Worm (Caenorhabditis elegans) whole organism, early embryonic: Measurements from ENCODE around the gene glb-21.
A peak's percentile ranks its signal among the peaks of the same experiment; 100 is the strongest.

Source experiments
- B0310.2 ChIP-seq: sonication (generic microtip); optimal IDR thresholded peaks from 2 replicates; lab custom pipeline; 2016; ENCODE audit warnings: mild to moderate bottlenecking, missing genetic modification characterization, missing compliant biosample characterization
- F13C5.2 ChIP-seq: sonication (generic microtip); optimal IDR thresholded peaks from 2 replicates; lab custom pipeline; 2017; ENCODE audit warnings: mild to moderate bottlenecking, missing genetic modification characterization, inconsistent platforms, missing compliant biosample characterization
- aly-1 ChIP-seq: sonication (generic microtip); optimal IDR thresholded peaks from 2 replicates; lab custom pipeline; 2016; ENCODE audit warnings: missing genetic modification characterization, missing compliant biosample characterization
- ama-1 ChIP-seq: fragments of 150-350 bp; optimal IDR thresholded peaks from 2 replicates; lab custom pipeline; 2014
- ceh-13 ChIP-seq: fragments of 200-800 bp; sonication (Bioruptor generic); optimal IDR thresholded peaks from 2 replicates; lab custom pipeline; 2018; ENCODE audit warnings: mild to moderate bottlenecking, missing genetic modification characterization, missing compliant biosample characterization
- ceh-36 ChIP-seq: sonication (generic microtip); optimal IDR thresholded peaks from 2 replicates; lab custom pipeline; 2016; ENCODE audit warnings: missing genetic modification characterization, inconsistent platforms, missing compliant biosample characterization
- ets-7 ChIP-seq: sonication (generic microtip); optimal IDR thresholded peaks from 2 replicates; lab custom pipeline; 2016; ENCODE audit warnings: missing genotype, missing genetic modification characterization, missing compliant biosample characterization
- flt-1 ChIP-seq: fragments of 200-800 bp; sonication (Bioruptor generic); IDR thresholded peaks from 2 replicates; pipeline ENCODE4 v1.3.6; 2022; ENCODE audit warnings: missing genetic modification characterization, missing compliant biosample characterization
- hmbx-1 ChIP-seq: sonication (generic microtip); optimal IDR thresholded peaks from 2 replicates; lab custom pipeline; 2016; ENCODE audit warnings: mild to moderate bottlenecking, missing genetic modification characterization, missing compliant biosample characterization
- hmg-4 ChIP-seq: fragments of 200-800 bp; sonication (Bioruptor generic); optimal IDR thresholded peaks from 2 replicates; lab custom pipeline; 2018; ENCODE audit warnings: mild to moderate bottlenecking, missing genetic modification characterization, missing compliant biosample characterization
- hnd-1 ChIP-seq: sonication (generic microtip); optimal IDR thresholded peaks from 2 replicates; lab custom pipeline; 2016; ENCODE audit warnings: missing genetic modification characterization, missing compliant biosample characterization
- pes-1 ChIP-seq: fragments of 200-800 bp; sonication (Bioruptor generic); IDR thresholded peaks from 2 replicates; pipeline ENCODE4 v1.3.6; 2022; ENCODE audit warnings: missing genetic modification reagents, missing genetic modification characterization, missing compliant biosample characterization
- scrt-1 ChIP-seq: fragments of 200-800 bp; sonication (Bioruptor generic); IDR thresholded peaks from 2 replicates; pipeline ENCODE4 v1.3.6; 2022; ENCODE audit warnings: missing genetic modification characterization, missing compliant biosample characterization
- sea-1 ChIP-seq: fragments of 200-800 bp; sonication (Bioruptor generic); conservative IDR thresholded peaks from 2 replicates; pipeline ENCODE4 v1.3.6; 2022; ENCODE audit warnings: missing genetic modification characterization, missing compliant biosample characterization
- tbx-11 ChIP-seq: fragments of 200-800 bp; sonication (Bioruptor generic); IDR thresholded peaks from 2 replicates; pipeline ENCODE4 v1.3.6; 2022; ENCODE audit warnings: missing genetic modification characterization, missing compliant biosample characterization
- tbx-37 ChIP-seq: fragments of 200-800 bp; sonication (Bioruptor generic); conservative IDR thresholded peaks from 2 replicates; pipeline ENCODE4 v1.3.6; 2022; ENCODE audit warnings: missing genetic modification reagents, missing genetic modification characterization, missing compliant biosample characterization
- tra-4 ChIP-seq: sonication (generic microtip); optimal IDR thresholded peaks from 2 replicates; lab custom pipeline; 2017; ENCODE audit warnings: missing genetic modification characterization, missing compliant biosample characterization

Gene glb-21

ce11 chrIV:10737011-10737553, 25.5 kb upstream of the glb-21 start, which contains the start of gene grl-21:
Gene grl-21, plus strand, starts transcription at chrIV:10737474.
- peak; percentile 41 for TF ChIP-seq ama-1
- no peak for TF ChIP-seq ceh-13 (GFP tag; lab: Kevin White, UChicago)

DNA sequence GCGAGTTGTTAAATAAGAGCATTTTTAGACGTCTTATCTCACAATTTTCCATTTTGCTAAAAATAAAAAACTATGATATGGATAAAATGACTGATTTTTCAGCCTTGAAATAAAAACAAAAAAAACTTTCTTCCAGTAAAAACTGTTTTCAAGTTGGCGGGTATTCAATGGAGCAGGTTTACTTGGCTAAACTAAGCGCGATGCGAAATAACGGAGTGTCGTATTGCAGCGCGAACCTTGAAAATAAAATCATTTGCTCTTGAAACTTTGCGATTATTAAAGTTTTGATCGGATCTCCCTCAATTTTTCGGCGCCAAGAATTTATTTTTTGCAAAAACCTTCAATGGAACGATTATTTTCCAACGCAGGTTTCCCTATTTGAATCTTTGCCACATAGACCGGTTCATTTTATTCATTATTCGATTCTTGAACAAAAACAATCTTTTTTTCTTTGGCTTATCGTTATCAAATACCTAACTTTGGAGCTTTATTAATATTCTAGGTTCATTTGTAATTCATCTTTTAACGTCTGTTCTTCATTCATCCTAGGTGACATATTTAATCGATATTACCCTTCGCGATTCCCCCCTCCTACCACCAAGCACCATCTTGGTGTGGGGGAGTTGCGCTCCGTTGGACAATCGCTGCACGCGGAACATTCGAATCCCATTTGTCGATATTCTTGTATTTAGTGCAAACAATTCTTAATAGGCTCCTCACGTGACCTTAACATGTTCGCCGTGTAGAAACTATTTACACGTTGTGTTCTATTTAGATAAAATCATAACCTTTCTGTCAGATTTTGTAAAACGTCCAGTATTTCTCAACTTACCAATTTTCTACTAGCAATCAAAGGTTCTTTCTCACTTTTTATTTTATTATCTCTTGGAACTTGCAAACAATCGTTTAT, 23.2 kb upstream of the glb-21 start, which contains the start of the genes orc-5 and cyb-1:
TSS of gene orc-5 (minus strand) at position 62 of the 910 bp plus-strand sequence.
TSS of gene cyb-1 (plus strand) at position 690 of the 910 bp plus-strand sequence.
- no peak for TF ChIP-seq hnd-1 (tag; lab: Kevin White, UChicago)
- TF ChIP-seq tbx-37 = no peak
- no peak for TF ChIP-seq scrt-1
- TF ChIP-seq B0310.2 (tag; lab: Kevin White, UChicago) = no peak
- TF ChIP-seq hmbx-1 = no peak
- no peak for TF ChIP-seq hmg-4
- TF ChIP-seq F13C5.2 (tag; lab: Kevin White, UChicago) = no peak
- no peak for TF ChIP-seq pes-1 (GFP tag; lab: Robert Waterston, UW)
- no peak for TF ChIP-seq tbx-11 (GFP tag; lab: Robert Waterston, UW)
- no peak for TF ChIP-seq ama-1
- TF ChIP-seq aly-1 (tag; lab: Kevin White, UChicago) = no peak
- TF ChIP-seq flt-1 (GFP tag; lab: Robert Waterston, UW) = no peak
- no peak for TF ChIP-seq tra-4
- no peak for TF ChIP-seq sea-1 (GFP tag; lab: Robert Waterston, UW)
- no peak for TF ChIP-seq ets-7 (tag; lab: Kevin White, UChicago)
- no peak for TF ChIP-seq ceh-13 (GFP tag; lab: Kevin White, UChicago)
- no peak for TF ChIP-seq ceh-36 (tag; lab: Kevin White, UChicago)

DNA sequence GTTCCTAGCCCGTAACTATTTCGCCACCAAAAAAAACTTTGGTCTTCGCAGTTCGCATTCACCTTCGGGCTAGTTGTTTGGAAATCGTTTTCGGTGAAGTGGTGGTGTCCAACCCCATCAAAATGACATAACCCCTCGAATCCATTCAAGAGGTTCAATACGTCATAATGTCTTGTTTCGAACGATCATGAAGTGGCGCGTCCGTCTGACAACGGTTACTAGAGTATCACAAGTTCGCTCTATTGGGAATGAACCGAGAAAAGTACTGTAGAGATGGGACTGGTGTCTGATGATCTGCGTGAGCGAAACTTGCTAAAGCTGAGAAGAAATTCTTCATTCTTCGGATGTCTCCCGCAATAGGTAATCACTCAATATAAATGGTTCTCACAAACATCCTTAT, 16.1 kb upstream of the glb-21 start, which contains the start of gene ZC168.2:
TSS of gene ZC168.2 (plus strand) at position 301 of the 400 bp plus-strand sequence.
- TF ChIP-seq hmbx-1 (no peak), tbx-11 (GFP tag; lab: Robert Waterston, UW) (no peak), pes-1 (GFP tag; lab: Robert Waterston, UW) (no peak), aly-1 (tag; lab: Kevin White, UChicago) (no peak), hmg-4 (no peak), hnd-1 (tag; lab: Kevin White, UChicago) (no peak), flt-1 (GFP tag; lab: Robert Waterston, UW) (no peak), tra-4 (no peak), ceh-36 (tag; lab: Kevin White, UChicago) (no peak), sea-1 (GFP tag; lab: Robert Waterston, UW) (no peak), F13C5.2 (tag; lab: Kevin White, UChicago) (no peak), ets-7 (tag; lab: Kevin White, UChicago) (no peak), ceh-13 (GFP tag; lab: Kevin White, UChicago) (no peak), tbx-37 (no peak), ama-1 (no peak), scrt-1 (no peak), B0310.2 (tag; lab: Kevin White, UChicago) (no peak)

DNA sequence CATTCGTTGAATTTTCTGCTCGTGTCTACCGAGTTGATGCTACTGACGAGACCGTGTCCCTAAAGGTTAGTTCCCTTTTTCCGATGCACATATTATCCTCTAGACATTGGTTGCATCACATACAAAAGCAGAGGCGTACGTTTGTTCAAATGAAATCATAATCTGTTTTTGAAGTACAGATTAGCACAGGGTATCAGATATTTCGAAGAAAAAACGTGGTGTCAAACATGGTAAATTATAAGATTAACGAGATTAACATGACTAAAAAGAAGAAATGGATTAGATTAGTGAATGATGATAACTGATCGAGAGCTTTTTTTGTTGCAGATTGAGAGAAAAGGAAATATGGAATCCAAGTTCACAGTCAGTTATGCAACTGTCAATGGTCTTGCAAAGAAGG, 7.3 kb upstream of the glb-21 start:
- TF ChIP-seq ama-1 (no peak), ceh-13 (GFP tag; lab: Kevin White, UChicago) (no peak), F13C5.2 (tag; lab: Kevin White, UChicago) (no peak), sea-1 (GFP tag; lab: Robert Waterston, UW) (no peak), scrt-1 (no peak), aly-1 (tag; lab: Kevin White, UChicago) (no peak), tbx-37 (no peak), hmbx-1 (no peak)

ce11 chrIV:10718075-10718474, 6.5 kb upstream of the glb-21 start:
- TF ChIP-seq F13C5.2 (tag; lab: Kevin White, UChicago) (no peak), tbx-37 (no peak), flt-1 (GFP tag; lab: Robert Waterston, UW) (no peak), pes-1 (GFP tag; lab: Robert Waterston, UW) (no peak)

DNA sequence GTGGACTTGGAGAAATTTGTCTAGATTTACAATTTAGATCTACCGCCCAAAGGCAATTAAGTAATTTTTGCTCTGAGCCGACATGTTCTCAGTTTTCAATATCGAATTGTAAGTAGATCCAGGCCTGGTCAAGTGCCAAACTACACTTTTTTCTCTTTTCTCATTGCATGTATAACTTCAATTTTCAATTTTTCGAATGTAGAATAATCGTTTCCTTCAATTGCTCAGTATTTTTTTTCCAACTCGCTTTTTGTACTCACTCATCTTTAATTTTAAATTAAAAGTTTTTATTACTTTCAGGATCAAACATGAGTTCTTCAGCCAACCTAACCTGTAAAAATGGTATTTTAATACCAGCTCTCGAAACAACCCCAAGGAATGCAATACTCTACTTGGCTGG, 4.8 kb upstream of the glb-21 start, which contains the start of gene ncx-3:
TSS of gene ncx-3 (plus strand) at position 301 of the 400 bp plus-strand sequence.
- no peak for TF ChIP-seq ceh-36 (tag; lab: Kevin White, UChicago)
- no peak for TF ChIP-seq tbx-11 (GFP tag; lab: Robert Waterston, UW)
- TF ChIP-seq aly-1 (tag; lab: Kevin White, UChicago) = no peak
- TF ChIP-seq tbx-37 = no peak
- TF ChIP-seq tra-4 = no peak
- TF ChIP-seq ama-1 = no peak
- no peak for TF ChIP-seq hnd-1 (tag; lab: Kevin White, UChicago)
- TF ChIP-seq pes-1 (GFP tag; lab: Robert Waterston, UW) = no peak
- TF ChIP-seq B0310.2 (tag; lab: Kevin White, UChicago) = no peak
- no peak for TF ChIP-seq ceh-13 (GFP tag; lab: Kevin White, UChicago)
- no peak for TF ChIP-seq hmbx-1
- TF ChIP-seq flt-1 (GFP tag; lab: Robert Waterston, UW) = no peak

DNA sequence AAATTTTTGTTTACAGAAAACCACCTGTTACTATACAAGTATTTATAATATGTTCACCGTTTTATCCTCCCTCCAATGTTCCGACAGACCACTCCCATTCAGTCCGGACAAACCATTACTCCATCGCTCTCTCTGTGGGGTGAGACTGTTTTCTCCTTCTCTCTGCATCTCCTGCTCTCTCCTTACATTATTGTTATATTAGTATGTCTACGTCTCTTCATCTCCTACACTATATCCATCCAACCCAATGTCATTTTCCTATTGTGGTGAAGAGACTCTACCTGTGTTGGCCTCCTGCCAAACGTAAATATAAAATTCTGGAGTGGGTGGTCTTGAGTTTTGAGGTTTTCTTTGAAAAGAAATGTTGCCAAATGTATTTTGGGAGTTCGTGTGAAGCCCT, 3.0 kb upstream of the glb-21 start:
- no peak for TF ChIP-seq pes-1 (GFP tag; lab: Robert Waterston, UW)
- TF ChIP-seq hmbx-1 = no peak
- no peak for TF ChIP-seq ets-7 (tag; lab: Kevin White, UChicago)
- no peak for TF ChIP-seq tbx-11 (GFP tag; lab: Robert Waterston, UW)
- TF ChIP-seq hmg-4 = no peak
- no peak for TF ChIP-seq flt-1 (GFP tag; lab: Robert Waterston, UW)
- no peak for TF ChIP-seq ama-1
- TF ChIP-seq B0310.2 (tag; lab: Kevin White, UChicago) = no peak
- no peak for TF ChIP-seq F13C5.2 (tag; lab: Kevin White, UChicago)
- no peak for TF ChIP-seq sea-1 (GFP tag; lab: Robert Waterston, UW)
- no peak for TF ChIP-seq ceh-13 (GFP tag; lab: Kevin White, UChicago)
